Worm (Caenorhabditis elegans): Measurements from ENCODE around the gene lin-8.

lin-8 gene

ce11 chrII:3070182-3070581 is 13.6 kb downstream of the lin-8 start:
- TF ChIP-seq nhr-27 (tag; optimal IDR thresholded peaks at IDR 0.05) = no peak
- no peak for TF ChIP-seq lin-40 (tag; optimal IDR thresholded peaks at IDR 0.05)
- no peak for TF ChIP-seq F55B11.4 (tag; optimal IDR thresholded peaks at IDR 0.05; ENCODE audit: borderline replicate concordance, insufficient read depth)
- no peak for TF ChIP-seq ztf-28 (GFP tag; IDR thresholded peaks at IDR 0.05)
- no peak for TF ChIP-seq ccch-3 (GFP tag; optimal IDR thresholded peaks at IDR 0.05)
- TF ChIP-seq hmg-1.2 (GFP tag; IDR thresholded peaks at IDR 0.05) = no peak
- no peak for TF ChIP-seq ama-1 (optimal IDR thresholded peaks at IDR 0.05)
- TF ChIP-seq ama-1 (GFP tag; optimal IDR thresholded peaks at IDR 0.05) = no peak
- TF ChIP-seq attf-6 (GFP tag; IDR thresholded peaks at IDR 0.05) = no peak

- TF ChIP-seq rec-8 (tag; optimal IDR thresholded peaks at IDR 0.05) (no peak), snpc-1.3 (tag; optimal IDR thresholded peaks at IDR 0.05; ENCODE audit: insufficient read depth) (no peak), let-607 (tag; optimal IDR thresholded peaks at IDR 0.05) (peak; percentile 78 to 92), F57A8.1 (GFP tag; optimal IDR thresholded peaks at IDR 0.05) (no peak)
Observed at ce11 chrII:3071012-3071749, 14.6 kb downstream of the lin-8 start, which contains the start of gene Y25C1A.7. TSS of gene Y25C1A.7 (minus strand) at chrII:3071062.

ce11 chrII:3076915-3077314 is 20.3 kb downstream of the lin-8 start, which contains the start of gene Y25C1A.8:
TSS of gene Y25C1A.8 (minus strand) at chrII:3076959.
- no peak for TF ChIP-seq hlh-26 (GFP tag; conservative IDR thresholded peaks at IDR 0.05)
- TF ChIP-seq rec-8 (tag; optimal IDR thresholded peaks at IDR 0.05) = no peak
- no peak for TF ChIP-seq egl-44 (GFP tag; IDR thresholded peaks at IDR 0.05)
- peak; percentile 58 for TF ChIP-seq mel-28 (tag; optimal IDR thresholded peaks at IDR 0.05; ENCODE audit: borderline replicate concordance)
- peak; percentile 40 for TF ChIP-seq B0035.1 (tag; optimal IDR thresholded peaks at IDR 0.05)
- TF ChIP-seq Y53G8AR.9 (GFP tag; conservative IDR thresholded peaks at IDR 0.05) = peak; percentile 93
- TF ChIP-seq F23B12.7 (tag; optimal IDR thresholded peaks at IDR 0.05; ENCODE audit: insufficient read depth) = peak; percentile 92
- TF ChIP-seq lin-54 (GFP tag; optimal IDR thresholded peaks at IDR 0.05) = peak; percentile 90
- no peak for TF ChIP-seq bed-1 (GFP tag; IDR thresholded peaks at IDR 0.05)
- TF ChIP-seq ztf-18 (tag; optimal IDR thresholded peaks at IDR 0.05) = peak; percentile 52
- TF ChIP-seq lir-1 (GFP tag; conservative IDR thresholded peaks at IDR 0.05) = no peak; the same call in 1 of the 2 replicates
- TF ChIP-seq pbrm-1 (GFP tag; IDR thresholded peaks at IDR 0.05) = peak; percentile 96
- TF ChIP-seq gei-17 (GFP tag; optimal IDR thresholded peaks at IDR 0.05) = peak; percentile 74
- no peak for TF ChIP-seq lin-26 (GFP tag; IDR thresholded peaks at IDR 0.05)
- TF ChIP-seq Y67H2A.10 (GFP tag; conservative IDR thresholded peaks at IDR 0.05) = no peak
- TF ChIP-seq ZK185.1 (tag; optimal IDR thresholded peaks at IDR 0.05; ENCODE audit: poor library complexity, severe bottlenecking) = no peak
- peak; percentile 37 for TF ChIP-seq dpl-1 (GFP tag; optimal IDR thresholded peaks at IDR 0.05)
- no peak for TF ChIP-seq somi-1 (GFP tag; optimal IDR thresholded peaks at IDR 0.05)
- peak; percentile 41 for TF ChIP-seq nhr-80 (tag; optimal IDR thresholded peaks at IDR 0.05)
- no peak for TF ChIP-seq hsf-1 (GFP tag; IDR thresholded peaks at IDR 0.05)
- no peak; the same call in 1 of the 2 replicates for TF ChIP-seq rcor-1 (GFP tag; IDR thresholded peaks at IDR 0.05)
- TF ChIP-seq dpff-1 (tag; optimal IDR thresholded peaks at IDR 0.05) = no peak
- TF ChIP-seq ets-4 (GFP tag; optimal IDR thresholded peaks at IDR 0.05) = peak; percentile 78
- peak; percentile 63; the same call in 1 of the 2 replicates for TF ChIP-seq ceh-91 (GFP tag; IDR thresholded peaks at IDR 0.05)
- TF ChIP-seq F49E8.2 (tag; optimal IDR thresholded peaks at IDR 0.05; ENCODE audit: insufficient read depth) = peak; percentile 70
- peak; percentile 86 for TF ChIP-seq zfh-2 (GFP tag; conservative IDR thresholded peaks at IDR 0.05)
- TF ChIP-seq B0336.3 (GFP tag; IDR thresholded peaks at IDR 0.05) = peak; percentile 96
- no peak; the same call in 1 of the 2 replicates for TF ChIP-seq K11D2.4 (GFP tag; IDR thresholded peaks at IDR 0.05)
- TF ChIP-seq sdz-38 (tag; optimal IDR thresholded peaks at IDR 0.05) = no peak
- no peak for TF ChIP-seq bed-2 (GFP tag; IDR thresholded peaks at IDR 0.05)
- no peak; the same call in 1 of the 2 replicates for TF ChIP-seq C17E4.6 (GFP tag; IDR thresholded peaks at IDR 0.05)
- TF ChIP-seq die-1 (tag; optimal IDR thresholded peaks at IDR 0.05) = no peak
